Worm (Caenorhabditis elegans): ENCODE measurements around the gene cyp-14A2.

Gene cyp-14A2

ce11 chrX:13305779-13306178 is 36.3 kb upstream of the cyp-14A2 start, which contains the start of gene srd-43:
TSS of gene srd-43 (minus strand) at chrX:13305844.
- TF ChIP-seq ztf-25 (GFP tag; IDR thresholded peaks at IDR 0.05): no peak
- no peak for TF ChIP-seq aptf-2 (GFP tag; conservative IDR thresholded peaks at IDR 0.05)
- TF ChIP-seq F49E8.2 (tag; optimal IDR thresholded peaks at IDR 0.05; ENCODE audit: insufficient read depth): no peak
- TF ChIP-seq cebp-1 (GFP tag; IDR thresholded peaks at IDR 0.05): no peak
- no peak for TF ChIP-seq cebp-1 (tag; optimal IDR thresholded peaks at IDR 0.05)
- no peak for TF ChIP-seq aptf-3 (GFP tag; IDR thresholded peaks at IDR 0.05)
- TF ChIP-seq atf-7 (tag; optimal IDR thresholded peaks at IDR 0.05): no peak
- TF ChIP-seq gei-17 (GFP tag; optimal IDR thresholded peaks at IDR 0.05): no peak
- TF ChIP-seq nhr-179 (tag; optimal IDR thresholded peaks at IDR 0.05): no peak
- no peak for TF ChIP-seq pha-4 (tag; optimal IDR thresholded peaks at IDR 0.05)
- no peak for TF ChIP-seq bed-1 (GFP tag; IDR thresholded peaks at IDR 0.05)
- no peak for TF ChIP-seq efl-1 (GFP tag; optimal IDR thresholded peaks at IDR 0.05)
- TF ChIP-seq hrde-1 (tag; optimal IDR thresholded peaks at IDR 0.05; ENCODE audit: borderline replicate concordance): no peak
- TF ChIP-seq F10E7.11 (tag; optimal IDR thresholded peaks at IDR 0.05): no peak
- TF ChIP-seq lag-1 (GFP tag; IDR thresholded peaks at IDR 0.05): no peak
- TF ChIP-seq B0336.3 (GFP tag; IDR thresholded peaks at IDR 0.05): no peak
- no peak for TF ChIP-seq ztf-26 (tag; optimal IDR thresholded peaks at IDR 0.05)
- no peak for TF ChIP-seq nhr-80 (tag; optimal IDR thresholded peaks at IDR 0.05)
- TF ChIP-seq zfh-2 (GFP tag; conservative IDR thresholded peaks at IDR 0.05): no peak
- TF ChIP-seq T26A5.8 (tag; optimal IDR thresholded peaks at IDR 0.05): no peak
- TF ChIP-seq F52B5.7 (tag; optimal IDR thresholded peaks at IDR 0.05): no peak

ce11 chrX:13303357-13303756 is 33.9 kb upstream of the cyp-14A2 start, which contains the start of gene srd-42:
TSS of gene srd-42 (minus strand) at chrX:13303457.
- TF ChIP-seq sea-2 (GFP tag; IDR thresholded peaks at IDR 0.05) (no peak), snpc-4 (GFP tag; optimal IDR thresholded peaks at IDR 0.05) (no peak), snpc-4 (tag; optimal IDR thresholded peaks at IDR 0.05) (no peak), unc-130 (GFP tag; optimal IDR thresholded peaks at IDR 0.05) (no peak), hlh-26 (GFP tag; conservative IDR thresholded peaks at IDR 0.05) (no peak), madf-8 (GFP tag; conservative IDR thresholded peaks at IDR 0.05) (no peak), ceh-58 (GFP tag; IDR thresholded peaks at IDR 0.05) (no peak), B0336.3 (GFP tag; IDR thresholded peaks at IDR 0.05) (no peak), xnd-1 (tag; optimal IDR thresholded peaks at IDR 0.05) (no peak), mxl-1 (tag; optimal IDR thresholded peaks at IDR 0.05) (no peak), attf-5 (GFP tag; optimal IDR thresholded peaks at IDR 0.05) (no peak), pha-4 (tag; optimal IDR thresholded peaks at IDR 0.05) (no peak), nhr-90 (tag; optimal IDR thresholded peaks at IDR 0.05) (no peak), lin-40 (tag; optimal IDR thresholded peaks at IDR 0.05) (no peak), unc-62 (GFP tag; optimal IDR thresholded peaks at IDR 0.05) (no peak), ztf-18 (tag; optimal IDR thresholded peaks at IDR 0.05) (no peak), ceh-100 (GFP tag; IDR thresholded peaks at IDR 0.05) (no peak), ZK185.1 (tag; optimal IDR thresholded peaks at IDR 0.05; ENCODE audit: poor library complexity, severe bottlenecking) (no peak)

- TF ChIP-seq nhr-80 (tag; optimal IDR thresholded peaks at IDR 0.05) (no peak), unc-62 (GFP tag; optimal IDR thresholded peaks at IDR 0.05) (no peak), ztf-18 (tag; optimal IDR thresholded peaks at IDR 0.05) (no peak), Y67H2A.10 (GFP tag; conservative IDR thresholded peaks at IDR 0.05) (no peak), T07F8.4 (tag; optimal IDR thresholded peaks at IDR 0.05) (no peak), lsl-1 (GFP tag; optimal IDR thresholded peaks at IDR 0.05) (no peak), dox-1 (GFP tag; IDR thresholded peaks at IDR 0.05) (no peak), efl-1 (GFP tag; optimal IDR thresholded peaks at IDR 0.05) (no peak), pbrm-1 (GFP tag; IDR thresholded peaks at IDR 0.05) (no peak), fkh-3 (tag; optimal IDR thresholded peaks at IDR 0.05) (no peak), ekl-4 (GFP tag; IDR thresholded peaks at IDR 0.05) (no peak), Y56A3A.18 (GFP tag; IDR thresholded peaks at IDR 0.05) (no peak)
Measured at ce11 chrX:13300503-13300902, 31.0 kb upstream of the cyp-14A2 start, which contains the start of gene srd-39. TSS of gene srd-39 (minus strand) at chrX:13300603.
